Worm (Caenorhabditis elegans): ENCODE measurements around the gene scl-8.

The scl-8 gene

ce11 chrIV:13026762-13027161 lies 44.8 kb upstream of the scl-8 start:
- TF ChIP-seq elt-1 (tag; optimal IDR thresholded peaks at IDR 0.05) (no peak), pqm-1 (tag; optimal IDR thresholded peaks at IDR 0.05) (peak; percentile 76), nhr-25 (tag; optimal IDR thresholded peaks at IDR 0.05) (no peak), eor-1 (tag; optimal IDR thresholded peaks at IDR 0.05) (no peak), elt-2 (tag; optimal IDR thresholded peaks at IDR 0.05) (peak; percentile 92), zag-1 (tag; optimal IDR thresholded peaks at IDR 0.05) (no peak), nhr-77 (tag; optimal IDR thresholded peaks at IDR 0.05) (no peak), nhr-23 (tag; optimal IDR thresholded peaks at IDR 0.05) (no peak), jun-1 (tag; optimal IDR thresholded peaks at IDR 0.05) (peak; percentile 36), lsy-12 (tag; optimal IDR thresholded peaks at IDR 0.05) (no peak), pha-4 (tag; optimal IDR thresholded peaks at IDR 0.05) (no peak)

ce11 chrIV:13027801-13028641 lies 43.5 kb upstream of the scl-8 start:
- TF ChIP-seq nhr-43 (tag; optimal IDR thresholded peaks at IDR 0.05; ENCODE audit: poor library complexity, severe bottlenecking) (no peak), nhr-28 (tag; optimal IDR thresholded peaks at IDR 0.05) (no peak), nhr-25 (tag; optimal IDR thresholded peaks at IDR 0.05) (peak; percentile 18), pqm-1 (tag; optimal IDR thresholded peaks at IDR 0.05) (peak; percentile 4)

- TF ChIP-seq pha-4 (tag; optimal IDR thresholded peaks at IDR 0.05) (peak; percentile 22), nhr-23 (tag; optimal IDR thresholded peaks at IDR 0.05) (no peak), elt-2 (tag; optimal IDR thresholded peaks at IDR 0.05) (peak; percentile 53)
Observed at ce11 chrIV:13028746-13029673, 42.5 kb upstream of the scl-8 start.

- no peak for TF ChIP-seq ceh-82 (tag; optimal IDR thresholded peaks at IDR 0.05)
- no peak for TF ChIP-seq ZK546.5 (tag; optimal IDR thresholded peaks at IDR 0.05)
- TF ChIP-seq egl-5 (tag; optimal IDR thresholded peaks at IDR 0.05): no peak
- no peak for TF ChIP-seq fkh-2 (tag; optimal IDR thresholded peaks at IDR 0.05)
- peak in 1 of 3 experiments; percentile 51 for TF ChIP-seq elt-3 (tag; optimal IDR thresholded peaks at IDR 0.05)
- TF ChIP-seq ztf-4 (tag; optimal IDR thresholded peaks at IDR 0.05): no peak
- peak; percentile 10 for TF ChIP-seq lin-15B (tag; optimal IDR thresholded peaks at IDR 0.05)
- TF ChIP-seq elt-2 (tag; optimal IDR thresholded peaks at IDR 0.05): no peak
- peak; percentile 5 for TF ChIP-seq lsy-12 (tag; optimal IDR thresholded peaks at IDR 0.05)
- no peak for TF ChIP-seq egl-27 (tag; optimal IDR thresholded peaks at IDR 0.05)
- TF ChIP-seq nhr-25 (tag; optimal IDR thresholded peaks at IDR 0.05): peak; percentile 30
- TF ChIP-seq mdl-1 (tag; optimal IDR thresholded peaks at IDR 0.05): no peak
- TF ChIP-seq nhr-23 (tag; optimal IDR thresholded peaks at IDR 0.05): peak; percentile 4
- TF ChIP-seq nhr-237 (tag; optimal IDR thresholded peaks at IDR 0.05): no peak
- TF ChIP-seq aly-2 (tag; optimal IDR thresholded peaks at IDR 0.05): no peak
- no peak for TF ChIP-seq ceh-16 (tag; optimal IDR thresholded peaks at IDR 0.05)
- TF ChIP-seq R02D3.7 (tag; optimal IDR thresholded peaks at IDR 0.05): no peak
- TF ChIP-seq pqm-1 (tag; optimal IDR thresholded peaks at IDR 0.05): no peak
- peak; percentile 34 for TF ChIP-seq lin-39 (tag; optimal IDR thresholded peaks at IDR 0.05)
- TF ChIP-seq hmg-11 (tag; optimal IDR thresholded peaks at IDR 0.05): peak; percentile 47
- TF ChIP-seq nfya-1 (tag; optimal IDR thresholded peaks at IDR 0.05; ENCODE audit: insufficient read depth): peak; percentile 32
- TF ChIP-seq ceh-9 (tag; optimal IDR thresholded peaks at IDR 0.05): no peak
Observed at ce11 chrIV:13029674-13030466, 41.7 kb upstream of the scl-8 start.

All from whole organism, L3 larva.